Fruit fly (Drosophila melanogaster) whole organism: ENCODE measurements around the gene RpS5a.

Experiments
- CG8478 ChIP-seq: fragments of >200 bp; optimal IDR thresholded peaks from 2 replicates; lab custom pipeline; 2018; ENCODE audit warnings: inconsistent platforms
- Dll ChIP-seq: fragments of >200 bp; optimal IDR thresholded peaks from 2 replicates; lab custom pipeline; 2017
- EcR ChIP-seq, 2 experiments: fragments of >200 bp; optimal IDR thresholded peaks; 2 replicates each; lab custom pipeline; 2017; ENCODE audit warnings: missing biosample characterization in 2 of 2, missing genetic modification characterization in 2 of 2, missing genetic modification reagents in 2 of 2
- pan ChIP-seq: fragments of >200 bp; optimal IDR thresholded peaks from 2 replicates; lab custom pipeline; 2017
- psq ChIP-seq: fragments of >200 bp; optimal IDR thresholded peaks from 2 replicates; lab custom pipeline; 2017
- usp ChIP-seq: fragments of >200 bp; optimal IDR thresholded peaks from 2 replicates; lab custom pipeline; 2017; ENCODE audit warnings: missing biosample characterization, missing genetic modification characterization, mixed read lengths

RpS5a gene

dm6 chrX:17172777-17173315, 24.8 kb upstream of the RpS5a start:
- no peak for TF ChIP-seq psq (lab: Kevin White, UChicago)
- TF ChIP-seq pan (lab: Kevin White, UChicago): no peak
- TF ChIP-seq CG8478 (lab: Kevin White, UChicago): no peak
- no peak for TF ChIP-seq usp (GFP tag; lab: Kevin White, UChicago)
- TF ChIP-seq EcR (GFP tag; optimal IDR thresholded peaks at IDR 0.05; lab: Kevin White, UChicago): no peak
- no peak for TF ChIP-seq Dll (lab: Kevin White, UChicago)

- TF ChIP-seq EcR (GFP tag; optimal IDR thresholded peaks at IDR 0.05; lab: Kevin White, UChicago) (no peak), Dll (lab: Kevin White, UChicago) (no peak), CG8478 (lab: Kevin White, UChicago) (no peak), pan (lab: Kevin White, UChicago) (no peak), usp (GFP tag; lab: Kevin White, UChicago) (no peak), psq (lab: Kevin White, UChicago) (no peak)
Measured at dm6 chrX:17172123-17172522, 24.1 kb upstream of the RpS5a start.

DNA sequence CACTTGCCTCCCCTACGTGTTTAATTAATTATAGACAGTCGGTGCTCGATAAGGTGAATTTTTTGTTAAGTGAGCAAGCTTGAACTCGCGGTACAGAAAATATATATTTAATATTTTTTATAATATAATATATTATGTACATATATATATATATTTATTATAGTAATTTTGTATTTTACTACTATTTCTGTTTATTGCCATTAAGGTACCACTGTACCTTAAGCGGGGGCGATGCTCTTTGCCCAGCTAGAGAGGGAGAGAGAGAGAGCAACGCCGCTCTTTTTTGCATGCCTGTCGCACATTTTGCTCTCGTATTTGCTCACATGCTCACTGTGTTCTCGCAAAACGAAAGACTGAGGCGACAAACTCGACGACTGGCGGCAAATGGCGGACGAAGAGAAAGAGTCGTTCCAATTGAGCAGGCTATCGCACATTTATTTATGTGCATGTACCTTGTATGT, 22.4 kb upstream of the RpS5a start:
- no peak for TF ChIP-seq usp (GFP tag; lab: Kevin White, UChicago)
- no peak for TF ChIP-seq EcR (GFP tag; optimal IDR thresholded peaks at IDR 0.05; lab: Kevin White, UChicago)
- TF ChIP-seq psq (lab: Kevin White, UChicago): no peak
- TF ChIP-seq CG8478 (lab: Kevin White, UChicago): no peak
- TF ChIP-seq Dll (lab: Kevin White, UChicago): no peak
- TF ChIP-seq pan (lab: Kevin White, UChicago): no peak

DNA sequence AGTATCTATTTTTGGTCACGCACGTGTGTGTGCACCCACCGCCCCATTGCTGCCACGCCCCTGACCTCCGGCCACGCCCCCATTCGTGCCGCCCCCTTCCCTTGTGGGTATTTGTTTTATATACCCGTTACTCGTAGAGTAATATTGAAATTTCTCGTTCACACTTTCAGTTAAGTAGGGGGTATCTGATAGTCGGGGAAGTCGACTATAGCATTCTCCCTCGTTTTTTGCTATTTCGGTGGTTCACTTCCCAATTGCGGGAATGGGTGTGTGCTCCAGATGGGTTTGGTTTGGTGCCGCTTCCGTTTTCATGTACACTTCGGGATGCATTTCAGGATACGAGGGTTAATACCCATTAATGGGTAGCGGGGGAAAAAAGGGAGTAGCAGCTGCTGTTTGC, 19.2 kb upstream of the RpS5a start:
- no peak for TF ChIP-seq EcR (GFP tag; optimal IDR thresholded peaks at IDR 0.05; lab: Kevin White, UChicago)
- no peak for TF ChIP-seq CG8478 (lab: Kevin White, UChicago)
- TF ChIP-seq psq (lab: Kevin White, UChicago): no peak
- TF ChIP-seq pan (lab: Kevin White, UChicago): no peak
- no peak for TF ChIP-seq Dll (lab: Kevin White, UChicago)
- no peak for TF ChIP-seq usp (GFP tag; lab: Kevin White, UChicago)

- TF ChIP-seq EcR (GFP tag; optimal IDR thresholded peaks at IDR 0.05; lab: Kevin White, UChicago): no peak
Measured at dm6 chrX:17162446-17163013, 14.5 kb upstream of the RpS5a start.

DNA sequence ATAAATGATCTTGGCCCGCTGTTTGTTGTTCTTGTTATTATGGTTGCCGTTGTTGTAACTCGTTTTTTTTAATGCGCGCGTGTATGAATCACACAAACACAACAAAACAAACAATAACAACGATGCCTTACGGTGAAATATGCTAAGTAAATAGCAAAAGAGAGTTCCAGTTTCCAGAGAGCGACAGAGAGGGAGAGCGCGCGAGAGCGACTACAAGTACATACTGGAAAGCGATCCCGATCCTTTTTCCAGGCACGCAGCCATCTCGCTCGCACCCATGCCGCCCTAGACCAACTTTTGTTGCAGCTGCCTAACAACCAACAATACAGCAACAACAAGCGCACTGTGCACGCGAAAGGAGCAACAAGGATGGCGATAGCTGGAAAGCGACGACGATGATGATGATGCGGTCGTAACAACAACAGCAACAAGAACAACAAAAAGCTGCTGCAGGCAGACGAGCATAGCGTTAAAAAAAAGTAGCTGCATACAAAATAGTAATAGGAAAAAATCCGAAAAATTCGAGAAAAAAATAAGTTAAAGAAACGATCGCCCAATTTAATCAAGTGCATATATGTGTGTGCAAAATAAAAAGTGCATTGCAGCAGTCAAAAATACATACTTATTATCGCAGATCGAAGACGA, 12.5 kb upstream of the RpS5a start:
- no peak for TF ChIP-seq CG8478 (lab: Kevin White, UChicago)

- TF ChIP-seq pan (lab: Kevin White, UChicago): no peak
- no peak for TF ChIP-seq Dll (lab: Kevin White, UChicago)
- TF ChIP-seq psq (lab: Kevin White, UChicago): no peak
- no peak for TF ChIP-seq EcR (GFP tag; optimal IDR thresholded peaks at IDR 0.05; lab: Kevin White, UChicago)
- no peak for TF ChIP-seq CG8478 (lab: Kevin White, UChicago)
- TF ChIP-seq usp (GFP tag; lab: Kevin White, UChicago): no peak
Measured at dm6 chrX:17159819-17160218, 11.8 kb upstream of the RpS5a start, which contains the start of gene baz. TSS of gene baz (plus strand) at chrX:17160006.

DNA sequence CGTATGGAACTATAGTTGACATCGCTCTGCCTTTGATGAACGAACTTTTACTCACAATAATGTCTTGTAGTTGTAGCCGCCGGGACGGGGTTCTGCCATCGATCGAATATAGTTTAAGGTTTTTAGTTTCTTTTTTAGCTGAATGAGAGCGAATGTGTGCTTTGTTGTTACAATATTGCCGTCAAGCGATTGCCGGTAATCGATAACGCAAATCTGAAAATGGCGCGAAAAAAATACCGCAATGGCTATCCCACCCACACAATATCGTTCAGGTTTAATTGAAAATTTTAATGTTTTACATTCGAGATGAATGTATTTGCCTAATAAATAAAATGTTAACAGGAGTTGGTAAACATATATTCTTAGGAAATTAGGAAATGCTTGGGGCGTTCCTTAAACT, 11.1 kb upstream of the RpS5a start, which contains the start of gene xmas:
xmas (minus strand) TSS at position 191 of the 400 bp plus-strand sequence.
- TF ChIP-seq CG8478 (lab: Kevin White, UChicago): no peak
- no peak for TF ChIP-seq Dll (lab: Kevin White, UChicago)
- no peak for TF ChIP-seq pan (lab: Kevin White, UChicago)
- no peak for TF ChIP-seq EcR (GFP tag; optimal IDR thresholded peaks at IDR 0.05; lab: Kevin White, UChicago)
- no peak for TF ChIP-seq psq (lab: Kevin White, UChicago)
- TF ChIP-seq usp (GFP tag; lab: Kevin White, UChicago): no peak

DNA sequence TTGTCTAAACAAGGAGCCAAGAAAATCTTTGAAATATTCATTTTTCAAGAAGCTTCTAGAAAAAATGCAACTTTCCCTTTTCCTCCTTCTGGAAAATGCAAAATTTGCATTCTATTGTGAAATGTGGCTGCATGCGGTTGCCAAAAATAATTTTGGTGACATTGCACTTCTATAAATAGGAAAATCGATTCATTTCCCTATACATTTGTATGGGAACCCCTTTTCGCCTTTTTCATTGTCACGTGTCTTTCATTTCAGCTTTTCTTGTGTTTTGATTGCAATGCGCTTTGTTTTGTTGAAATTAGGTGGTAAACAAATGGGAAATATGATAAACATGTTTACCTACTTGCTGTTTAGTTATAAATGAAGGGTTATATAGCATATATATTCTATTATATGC, 2.6 kb upstream of the RpS5a start:
- TF ChIP-seq CG8478 (lab: Kevin White, UChicago) (no peak), pan (lab: Kevin White, UChicago) (no peak), Dll (lab: Kevin White, UChicago) (no peak), psq (lab: Kevin White, UChicago) (no peak), usp (GFP tag; lab: Kevin White, UChicago) (no peak), EcR (GFP tag; optimal IDR thresholded peaks at IDR 0.05; lab: Kevin White, UChicago) (no peak)

DNA sequence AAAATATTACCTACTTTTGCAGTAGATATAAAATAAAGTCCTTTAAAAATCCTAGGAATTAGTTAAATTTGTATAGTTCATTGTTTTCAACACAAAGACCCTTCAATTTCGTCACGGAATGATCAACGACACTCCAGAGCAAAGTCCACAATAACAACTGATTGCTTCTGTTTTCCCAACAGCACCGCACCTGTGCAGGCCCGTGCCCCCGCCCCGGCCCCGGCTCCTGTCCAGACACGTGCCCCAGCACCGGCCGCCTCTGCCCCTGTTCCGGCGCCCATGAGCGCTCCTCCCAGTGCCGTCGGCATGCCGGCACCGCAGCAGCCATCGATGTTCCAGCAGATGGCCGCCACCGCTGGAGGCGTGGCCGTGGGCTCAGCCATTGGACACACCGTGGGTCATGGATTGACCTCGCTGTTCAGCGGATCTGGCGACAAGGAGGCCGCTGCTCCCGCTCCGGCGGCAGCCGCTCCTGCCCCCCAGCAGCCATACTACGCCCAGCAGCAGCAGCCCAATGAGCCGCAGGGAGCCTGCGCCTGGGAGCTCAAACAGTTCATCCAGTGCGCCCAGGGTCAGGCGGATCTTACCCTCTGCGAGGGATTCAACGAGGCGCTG, 1.7 kb upstream of the RpS5a start:
- TF ChIP-seq usp (GFP tag; lab: Kevin White, UChicago) (no peak), psq (lab: Kevin White, UChicago) (no peak), CG8478 (lab: Kevin White, UChicago) (no peak), Dll (lab: Kevin White, UChicago) (no peak), pan (lab: Kevin White, UChicago) (no peak), EcR (GFP tag; optimal IDR thresholded peaks at IDR 0.05; lab: Kevin White, UChicago) (no peak)

DNA sequence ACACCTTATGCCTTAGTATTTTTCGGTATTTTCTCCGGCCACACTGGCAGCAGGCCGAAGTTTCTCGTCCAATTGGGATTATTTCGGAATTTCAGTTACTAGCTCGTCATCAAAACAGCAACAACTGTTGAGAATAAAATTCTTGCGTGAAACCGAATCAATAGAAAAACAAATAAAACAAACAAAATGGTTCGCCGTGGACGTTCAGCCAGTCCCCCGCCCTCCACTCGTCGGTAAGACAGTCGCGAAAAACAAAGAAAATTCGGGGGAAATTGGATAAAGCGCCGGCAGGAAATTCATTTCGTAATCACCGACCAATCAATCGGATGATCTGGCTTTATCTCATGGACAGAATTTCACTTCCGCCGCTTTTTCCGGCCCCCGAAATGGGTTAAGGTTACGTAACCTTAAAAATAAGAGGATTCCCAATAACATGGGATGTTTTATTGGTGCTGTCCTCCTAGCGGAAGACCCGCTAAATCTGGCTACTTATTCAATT, 936 bp upstream of the RpS5a start, which contains the start of gene Chchd2:
Chchd2 (plus strand) TSS at position 51 of the 499 bp plus-strand sequence.
- TF ChIP-seq EcR (GFP tag; optimal IDR thresholded peaks at IDR 0.05; lab: Kevin White, UChicago) (no peak), pan (lab: Kevin White, UChicago) (no peak), Dll (lab: Kevin White, UChicago) (no peak), psq (lab: Kevin White, UChicago) (no peak)
